Fruit fly (Drosophila melanogaster) whole organism, pupa: ENCODE results near the gene CG18507.

ENCODE experiments used
- CG17806 ChIP-seq: fragments of 200-800 bp; sonication (Bioruptor generic); optimal IDR thresholded peaks from 2 replicates; lab custom pipeline; 2018; ENCODE audit warnings: missing biosample characterization, mild to moderate bottlenecking, missing genetic modification characterization, moderate library complexity
- Ets98B ChIP-seq: fragments of 200-800 bp; sonication (Bioruptor generic); IDR thresholded peaks from 2 replicates; pipeline ENCODE4 v1.3.6; 2022; ENCODE audit warnings: missing biosample characterization, missing genetic modification characterization
- Pif1A ChIP-seq: fragments of 200-800 bp; sonication (Bioruptor generic); optimal IDR thresholded peaks from 3 replicates; lab custom pipeline; 2016; ENCODE audit warnings: missing biosample characterization, missing genetic modification characterization
- gl ChIP-seq: fragments of 200-800 bp; sonication (Bioruptor generic); optimal IDR thresholded peaks from 2 replicates; lab custom pipeline; 2018; ENCODE audit warnings: missing biosample characterization, mild to moderate bottlenecking, missing genetic modification characterization

- TF ChIP-seq CG17806 (tag; lab: Kevin White, UChicago), result no peak
- no peak for TF ChIP-seq Ets98B (GFP tag; lab: Robert Waterston, UW)
- TF ChIP-seq Pif1A (GFP tag; lab: Kevin White, UChicago), result no peak
- no peak for TF ChIP-seq gl (tag; lab: Kevin White, UChicago)
Measured at dm6 chr2L:13717121-13717520, 51.8 kb downstream of the CG18507 start, which contains the start of gene DIP-kappa.
